Worm (Caenorhabditis elegans) whole organism, young adult: ENCODE measurements around the gene jun-1.
A peak's percentile ranks its signal among the peaks of the same experiment; 100 is the strongest.

ENCODE experiments used
- B0035.1 ChIP-seq: sonication (generic microtip); optimal IDR thresholded peaks from 2 replicates; lab custom pipeline; 2016; ENCODE audit warnings: missing genetic modification characterization, mild to moderate bottlenecking, missing compliant biosample characterization, missing genotype, missing genetic modification reagents
- B0261.1 ChIP-seq: sonication (generic microtip); optimal IDR thresholded peaks from 2 replicates; lab custom pipeline; 2016; ENCODE audit warnings: mild to moderate bottlenecking, missing genetic modification characterization, moderate library complexity, missing compliant biosample characterization
- C06A6.2 ChIP-seq: fragments of 200-800 bp; sonication (Bioruptor generic); conservative IDR thresholded peaks from 2 replicates; pipeline ENCODE4 v1.3.6; 2022; ENCODE audit warnings: missing genetic modification characterization, missing compliant biosample characterization
- D2030.7 ChIP-seq: fragments of 200-800 bp; sonication (Bioruptor generic); IDR thresholded peaks from 2 replicates; pipeline ENCODE4 v1.3.6; 2022; ENCODE audit warnings: missing genetic modification reagents, missing genetic modification characterization, missing compliant biosample characterization
- F22D6.2 ChIP-seq: sonication (generic microtip); optimal IDR thresholded peaks from 2 replicates; lab custom pipeline; 2016; ENCODE audit warnings: mild to moderate bottlenecking, missing genetic modification characterization, missing compliant biosample characterization
- F23B12.7 ChIP-seq: sonication (generic microtip); optimal IDR thresholded peaks from 2 replicates; lab custom pipeline; 2017; ENCODE audit warnings: missing genetic modification characterization, mild to moderate bottlenecking, missing compliant biosample characterization, antibody characterized with exemption, moderate library complexity; ENCODE audit not compliant: insufficient read depth
- F39B2.1 ChIP-seq: fragments of 200-800 bp; sonication (Bioruptor generic); IDR thresholded peaks from 2 replicates; pipeline ENCODE4 v1.3.6; 2022; ENCODE audit warnings: missing genetic modification reagents, missing genetic modification characterization, missing compliant biosample characterization
- F49E8.2 ChIP-seq: sonication (generic microtip); optimal IDR thresholded peaks from 3 replicates; lab custom pipeline; 2017; ENCODE audit warnings: missing genetic modification characterization, mild to moderate bottlenecking, missing compliant biosample characterization, antibody characterized with exemption, moderate library complexity; ENCODE audit not compliant: insufficient read depth
- F57A8.1 ChIP-seq: fragments of 200-800 bp; sonication (Bioruptor generic); optimal IDR thresholded peaks from 2 replicates; lab custom pipeline; 2018; ENCODE audit warnings: mild to moderate bottlenecking, missing genetic modification characterization, moderate library complexity, missing compliant biosample characterization
- F57C9.4 ChIP-seq: sonication (generic microtip); optimal IDR thresholded peaks from 2 replicates; lab custom pipeline; 2017; ENCODE audit warnings: mild to moderate bottlenecking, missing genetic modification characterization, missing compliant biosample characterization
- K12H6.12 ChIP-seq: fragments of 200-800 bp; sonication (Bioruptor generic); optimal IDR thresholded peaks from 2 replicates; lab custom pipeline; 2018; ENCODE audit warnings: mild to moderate bottlenecking, missing genetic modification characterization, missing compliant biosample characterization
- Y56A3A.18 ChIP-seq: fragments of 200-800 bp; sonication (Bioruptor generic); IDR thresholded peaks from 2 replicates; pipeline ENCODE4 v1.3.6; 2022; ENCODE audit warnings: missing genetic modification reagents, missing genetic modification characterization, missing compliant biosample characterization
- Y67H2A.10 ChIP-seq: fragments of 200-800 bp; sonication (Bioruptor generic); conservative IDR thresholded peaks from 2 replicates; pipeline ENCODE4 v1.3.6; 2022; ENCODE audit warnings: missing genetic modification reagents, missing genetic modification characterization, missing compliant biosample characterization
- akir-1 ChIP-seq: fragments of 200-800 bp; sonication (Bioruptor generic); optimal IDR thresholded peaks from 2 replicates; lab custom pipeline; 2018; ENCODE audit warnings: mild to moderate bottlenecking, missing genetic modification characterization, moderate library complexity, missing compliant biosample characterization
- ama-1 ChIP-seq, 3 experiments: fragments of 150-350 bp in 1 of 3; sonication (generic microtip) in 2 of 3; optimal IDR thresholded peaks; 2 replicates each; lab custom pipeline; 2014 to 2018; ENCODE audit warnings: missing biosample characterization in 2 of 3, missing genetic modification characterization in 2 of 3, missing genetic modification reagents in 2 of 3
- aptf-2 ChIP-seq: fragments of 200-800 bp; sonication (Bioruptor generic); conservative IDR thresholded peaks from 2 replicates; pipeline ENCODE4 v1.3.6; 2022; ENCODE audit warnings: missing genetic modification reagents, missing genetic modification characterization, missing compliant biosample characterization
- atf-7 ChIP-seq: sonication (generic microtip); optimal IDR thresholded peaks from 2 replicates; lab custom pipeline; 2017; ENCODE audit warnings: mild to moderate bottlenecking, missing genetic modification characterization, missing compliant biosample characterization
- attf-6 ChIP-seq: fragments of 200-800 bp; sonication (Bioruptor generic); IDR thresholded peaks from 2 replicates; pipeline ENCODE4 v1.3.6; 2022; ENCODE audit warnings: missing genetic modification reagents, missing genetic modification characterization, missing compliant biosample characterization
- bed-1 ChIP-seq: fragments of 200-800 bp; sonication (Bioruptor generic); IDR thresholded peaks from 2 replicates; pipeline ENCODE4 v1.3.6; 2022; ENCODE audit warnings: missing genetic modification reagents, missing genetic modification characterization, missing compliant biosample characterization
- ceh-27 ChIP-seq: fragments of 200-800 bp; sonication (Bioruptor generic); optimal IDR thresholded peaks from 2 replicates; lab custom pipeline; 2018; ENCODE audit warnings: mild to moderate bottlenecking, missing genetic modification characterization, moderate library complexity, missing compliant biosample characterization
- dox-1 ChIP-seq: fragments of 200-800 bp; sonication (Bioruptor generic); IDR thresholded peaks from 2 replicates; pipeline ENCODE4 v1.3.6; 2022; ENCODE audit warnings: missing genetic modification reagents, missing genetic modification characterization, missing compliant biosample characterization
- dpl-1 ChIP-seq: fragments of 150-350 bp; optimal IDR thresholded peaks from 2 replicates; lab custom pipeline; 2014; ENCODE audit warnings: missing biosample characterization, missing genetic modification reagents, missing genetic modification characterization
- efl-1 ChIP-seq: fragments of 150-350 bp; optimal IDR thresholded peaks from 2 replicates; lab custom pipeline; 2014; ENCODE audit warnings: missing biosample characterization, missing genetic modification reagents, missing genetic modification characterization
- egrh-3 ChIP-seq: fragments of 200-800 bp; sonication (Bioruptor generic); IDR thresholded peaks from 2 replicates; pipeline ENCODE4 v1.3.6; 2022; ENCODE audit warnings: missing genetic modification reagents, missing genetic modification characterization, missing compliant biosample characterization
- gei-17 ChIP-seq: fragments of 200-800 bp; sonication (Bioruptor generic); optimal IDR thresholded peaks from 2 replicates; lab custom pipeline; 2018; ENCODE audit warnings: mild to moderate bottlenecking, missing genetic modification characterization, missing compliant biosample characterization
- hmg-1.2 ChIP-seq: fragments of 200-800 bp; sonication (Bioruptor generic); IDR thresholded peaks from 2 replicates; pipeline ENCODE4 v1.3.6; 2022; ENCODE audit warnings: missing genetic modification reagents, missing genetic modification characterization, missing compliant biosample characterization
- lag-1 ChIP-seq: fragments of 200-800 bp; sonication (Bioruptor generic); IDR thresholded peaks from 2 replicates; pipeline ENCODE4 v1.3.6; 2022; ENCODE audit warnings: missing genetic modification reagents, missing genetic modification characterization, missing compliant biosample characterization
- lin-26 ChIP-seq: fragments of 200-800 bp; sonication (Bioruptor generic); IDR thresholded peaks from 2 replicates; pipeline ENCODE4 v1.3.6; 2022; ENCODE audit warnings: missing genetic modification reagents, missing genetic modification characterization, missing compliant biosample characterization
- lin-54 ChIP-seq: fragments of 200-800 bp; sonication (Bioruptor generic); optimal IDR thresholded peaks from 2 replicates; lab custom pipeline; 2018; ENCODE audit warnings: mild to moderate bottlenecking, missing genetic modification characterization, missing compliant biosample characterization
- lir-1 ChIP-seq: fragments of 200-800 bp; sonication (Bioruptor generic); conservative IDR thresholded peaks from 2 replicates; pipeline ENCODE4 v1.3.6; 2022; ENCODE audit warnings: missing genetic modification reagents, missing genetic modification characterization, missing compliant biosample characterization
- madf-3 ChIP-seq: fragments of 200-800 bp; sonication (Bioruptor generic); IDR thresholded peaks from 2 replicates; pipeline ENCODE4 v1.3.6; 2022; ENCODE audit warnings: missing genetic modification reagents, missing genetic modification characterization, missing compliant biosample characterization
- madf-6 ChIP-seq: fragments of 200-800 bp; sonication (Bioruptor generic); IDR thresholded peaks from 2 replicates; pipeline ENCODE4 v1.3.6; 2022; ENCODE audit warnings: missing genetic modification reagents, missing genetic modification characterization, missing compliant biosample characterization
- nhr-120 ChIP-seq: fragments of 200-800 bp; sonication (Bioruptor generic); IDR thresholded peaks from 2 replicates; pipeline ENCODE4 v1.3.6; 2022; ENCODE audit warnings: missing genetic modification characterization, missing compliant biosample characterization
- nhr-179 ChIP-seq: sonication (generic microtip); optimal IDR thresholded peaks from 2 replicates; lab custom pipeline; 2016; ENCODE audit warnings: mild to moderate bottlenecking, missing genetic modification characterization, missing compliant biosample characterization
- nhr-27 ChIP-seq: fragments of 200-800 bp; sonication (Bioruptor generic); optimal IDR thresholded peaks from 2 replicates; lab custom pipeline; 2018; ENCODE audit warnings: mild to moderate bottlenecking, missing genetic modification characterization, moderate library complexity, missing compliant biosample characterization
- nhr-80 ChIP-seq: sonication (generic microtip); optimal IDR thresholded peaks from 2 replicates; lab custom pipeline; 2016; ENCODE audit warnings: missing genetic modification characterization, missing compliant biosample characterization
- rcor-1 ChIP-seq: fragments of 200-800 bp; sonication (Bioruptor generic); IDR thresholded peaks from 2 replicates; pipeline ENCODE4 v1.3.6; 2022; ENCODE audit warnings: missing genetic modification reagents, missing genetic modification characterization, missing compliant biosample characterization
- repo-1 ChIP-seq: sonication (generic microtip); optimal IDR thresholded peaks from 2 replicates; lab custom pipeline; 2017; ENCODE audit warnings: mild to moderate bottlenecking, missing genetic modification characterization, missing compliant biosample characterization
- rpc-1 ChIP-seq, 2 experiments: fragments of 150-350 bp in 1 of 2; sonication (generic microtip) in 1 of 2; optimal IDR thresholded peaks; 2 replicates each; lab custom pipeline; 2014 to 2018; ENCODE audit warnings: missing biosample characterization in 1 of 2, missing genetic modification characterization in 1 of 2, missing genetic modification reagents in 1 of 2, missing genotype in 1 of 2
- snpc-1.3 ChIP-seq: sonication (generic microtip); optimal IDR thresholded peaks from 2 replicates; lab custom pipeline; 2017; ENCODE audit warnings: missing genetic modification characterization, mild to moderate bottlenecking, missing compliant biosample characterization, antibody characterized with exemption, moderate library complexity, missing genotype, missing genetic modification reagents; ENCODE audit not compliant: insufficient read depth
- snpc-3.4 ChIP-seq: sonication (generic microtip); optimal IDR thresholded peaks from 2 replicates; lab custom pipeline; 2017; ENCODE audit warnings: missing genetic modification characterization, mild to moderate bottlenecking, missing compliant biosample characterization, antibody characterized with exemption, moderate library complexity, missing genotype, missing genetic modification reagents
- snpc-4 ChIP-seq, 5 experiments: fragments of 150-350 bp in 1 of 5; sonication (generic microtip) in 4 of 5; optimal IDR thresholded peaks; 2 replicates each; lab custom pipeline; 2014 to 2018; ENCODE audit warnings: missing genetic modification characterization in 5 of 5, missing biosample characterization in 3 of 5, antibody characterized with exemption in 2 of 5, mild to moderate bottlenecking in 2 of 5, missing compliant biosample characterization in 2 of 5, missing genotype in 2 of 5, moderate library complexity in 2 of 5, missing genetic modification reagents in 1 of 5
- somi-1 ChIP-seq: fragments of 200-800 bp; sonication (Bioruptor generic); optimal IDR thresholded peaks from 2 replicates; lab custom pipeline; 2018; ENCODE audit warnings: mild to moderate bottlenecking, missing genetic modification characterization, missing compliant biosample characterization
- tbp1 ChIP-seq: fragments of 200-800 bp; sonication (Bioruptor generic); optimal IDR thresholded peaks from 2 replicates; lab custom pipeline; 2018; ENCODE audit warnings: mild to moderate bottlenecking, missing genetic modification characterization, missing compliant biosample characterization
- tlf-1 ChIP-seq: fragments of 200-800 bp; sonication (Bioruptor generic); optimal IDR thresholded peaks from 2 replicates; lab custom pipeline; 2018; ENCODE audit warnings: mild to moderate bottlenecking, missing genetic modification characterization, missing compliant biosample characterization
- zfh-2 ChIP-seq: fragments of 200-800 bp; sonication (Bioruptor generic); conservative IDR thresholded peaks from 2 replicates; pipeline ENCODE4 v1.3.6; 2022; ENCODE audit warnings: missing genetic modification reagents, missing genetic modification characterization, missing compliant biosample characterization
- ztf-26 ChIP-seq: sonication (generic microtip); optimal IDR thresholded peaks from 2 replicates; lab custom pipeline; 2017; ENCODE audit warnings: missing genetic modification characterization, missing compliant biosample characterization

The jun-1 gene

DNA sequence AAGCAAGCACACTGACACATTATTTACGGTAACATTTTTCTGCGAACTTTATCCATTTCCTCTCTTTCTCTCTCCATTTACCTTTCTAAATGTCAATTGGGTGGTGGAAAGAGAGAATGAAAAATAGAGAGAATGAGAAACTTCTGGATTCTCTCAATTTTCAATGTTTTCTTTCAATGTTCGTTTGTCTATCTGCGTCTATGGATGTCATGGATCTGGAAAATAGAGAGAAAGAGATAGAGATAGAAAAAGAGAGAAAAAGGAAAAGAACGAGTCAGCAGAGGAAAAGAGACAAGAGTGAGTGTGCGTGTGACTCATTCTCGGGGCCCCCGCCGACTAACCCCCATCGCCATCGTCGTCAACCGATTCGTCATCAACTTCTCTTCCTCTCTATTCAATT is at the start of gene jun-1:
Gene jun-1 (plus strand): TSS at position 307 of the 400 bp plus-strand sequence.
- TF ChIP-seq egrh-3 (GFP tag; lab: Robert Waterston, UW) (0 out of 2 replicates have a peak, but pooled peaks have one; percentile 20), lir-1 (GFP tag; lab: Robert Waterston, UW) (no peak), dpl-1 (no peak), nhr-120 (GFP tag; lab: Robert Waterston, UW) (no peak), rcor-1 (peak; percentile 49), F49E8.2 (no peak), Y67H2A.10 (GFP tag; lab: Robert Waterston, UW) (no peak), madf-6 (no peak), ztf-26 (tag; lab: Kevin White, UChicago) (peak; percentile 69), gei-17 (GFP tag; lab: Kevin White, UChicago) (peak; percentile 23), efl-1 (GFP tag; lab: Kevin White, UChicago) (no peak), dox-1 (GFP tag; lab: Robert Waterston, UW) (peak; percentile 66), K12H6.12 (tag; lab: Kevin White, UChicago) (peak; percentile 72), rpc-1 (optimal IDR thresholded peaks at IDR 0.05; lab: Kevin White, UChicago) (peak; percentile 17), rpc-1 (tag; optimal IDR thresholded peaks at IDR 0.05; lab: Kevin White, UChicago) (no peak), aptf-2 (GFP tag; lab: Robert Waterston, UW) (no peak), Y56A3A.18 (no peak), repo-1 (tag; lab: Kevin White, UChicago) (no peak), attf-6 (GFP tag; lab: Robert Waterston, UW) (no peak), nhr-27 (tag; lab: Kevin White, UChicago) (no peak), tlf-1 (GFP tag; lab: Kevin White, UChicago) (no peak), ceh-27 (peak; percentile 71), F23B12.7 (tag; lab: Kevin White, UChicago) (no peak), F57C9.4 (no peak), D2030.7 (no peak), B0035.1 (tag; lab: Kevin White, UChicago) (no peak), snpc-1.3 (tag; lab: Kevin White, UChicago) (no peak), akir-1 (GFP tag; lab: Kevin White, UChicago) (no peak), F22D6.2 (tag; lab: Kevin White, UChicago) (no peak), tbp1 (GFP tag; lab: Kevin White, UChicago) (peak; percentile 21), ama-1 (optimal IDR thresholded peaks at IDR 0.05; lab: Kevin White, UChicago) (no peak), ama-1 (GFP tag; optimal IDR thresholded peaks at IDR 0.05; lab: Kevin White, UChicago) (no peak), lag-1 (GFP tag; lab: Robert Waterston, UW) (no peak), somi-1 (GFP tag; lab: Kevin White, UChicago) (peak; percentile 76), B0261.1 (no peak), hmg-1.2 (GFP tag; lab: Robert Waterston, UW) (peak; percentile 81), nhr-80 (tag; lab: Kevin White, UChicago) (peak; percentile 41), atf-7 (tag; lab: Kevin White, UChicago) (peak; percentile 20), snpc-4 (GFP tag; optimal IDR thresholded peaks at IDR 0.05; lab: Kevin White, UChicago) (no peak), snpc-4 (tag; optimal IDR thresholded peaks at IDR 0.05; lab: Kevin White, UChicago) (peak in 3 of 4 experiments; percentile 3 to 36 (median 26)), madf-3 (GFP tag; lab: Robert Waterston, UW) (no peak), F57A8.1 (no peak), lin-54 (GFP tag; lab: Kevin White, UChicago) (peak; percentile 28), nhr-179 (tag; lab: Kevin White, UChicago) (no peak), snpc-3.4 (tag; lab: Kevin White, UChicago) (no peak), bed-1 (GFP tag; lab: Robert Waterston, UW) (no peak), F39B2.1 (GFP tag; lab: Robert Waterston, UW) (no peak), zfh-2 (GFP tag; lab: Robert Waterston, UW) (peak; percentile 94), C06A6.2 (GFP tag; lab: Robert Waterston, UW) (peak; percentile 54), lin-26 (GFP tag; lab: Robert Waterston, UW) (no peak)
